Worm (Caenorhabditis elegans): ENCODE measurements around the gene EGAP5.1.
A peak's percentile ranks its signal among the peaks of the same experiment; 100 is the strongest.

The EGAP5.1 gene

ce11 chrX:5120196-5120595 lies 42.7 kb upstream of the EGAP5.1 start:
- TF ChIP-seq F23B12.7 (tag; optimal IDR thresholded peaks at IDR 0.05; ENCODE audit: insufficient read depth): no peak
- TF ChIP-seq ama-1 (optimal IDR thresholded peaks at IDR 0.05): peak; percentile 33
- no peak for TF ChIP-seq ama-1 (GFP tag; optimal IDR thresholded peaks at IDR 0.05)

- no peak for TF ChIP-seq Y56A3A.18 (GFP tag; IDR thresholded peaks at IDR 0.05)
- TF ChIP-seq pbrm-1 (GFP tag; IDR thresholded peaks at IDR 0.05): no peak
- no peak for TF ChIP-seq ztf-22 (GFP tag; optimal IDR thresholded peaks at IDR 0.05)
- TF ChIP-seq cebp-1 (GFP tag; IDR thresholded peaks at IDR 0.05): no peak
- peak; percentile 52 for TF ChIP-seq cebp-1 (tag; optimal IDR thresholded peaks at IDR 0.05)
These were observed 42.0 kb upstream of the EGAP5.1 start for ce11 chrX:5120807-5121206.

- TF ChIP-seq tlf-1 (GFP tag; optimal IDR thresholded peaks at IDR 0.05) (no peak), cebp-1 (GFP tag; IDR thresholded peaks at IDR 0.05) (no peak), cebp-1 (tag; optimal IDR thresholded peaks at IDR 0.05) (peak; percentile 6), hmg-1.2 (GFP tag; IDR thresholded peaks at IDR 0.05) (0 out of 2 replicates have a peak, but pooled peaks have one; percentile 3)
These were observed 41.1 kb upstream of the EGAP5.1 start for ce11 chrX:5121789-5122188.

- TF ChIP-seq lin-40 (tag; optimal IDR thresholded peaks at IDR 0.05) (peak; percentile 43), ztf-26 (tag; optimal IDR thresholded peaks at IDR 0.05) (peak; percentile 52), dox-1 (GFP tag; IDR thresholded peaks at IDR 0.05) (peak; percentile 29; the same call in 1 of the 2 replicates), nhr-80 (tag; optimal IDR thresholded peaks at IDR 0.05) (peak; percentile 83), tbp1 (GFP tag; optimal IDR thresholded peaks at IDR 0.05) (peak; percentile 17), lag-1 (GFP tag; IDR thresholded peaks at IDR 0.05) (no peak)
These were observed 40.5 kb upstream of the EGAP5.1 start for ce11 chrX:5122369-5122768.

ce11 chrX:5122791-5123414 lies 40.0 kb upstream of the EGAP5.1 start:
- TF ChIP-seq dpff-1 (tag; optimal IDR thresholded peaks at IDR 0.05) (no peak), attf-6 (GFP tag; IDR thresholded peaks at IDR 0.05) (0 out of 2 replicates have a peak, but pooled peaks have one; percentile 9), ekl-4 (GFP tag; IDR thresholded peaks at IDR 0.05) (0 out of 2 replicates have a peak, but pooled peaks have one; percentile 46), lin-26 (GFP tag; IDR thresholded peaks at IDR 0.05) (no peak)

- TF ChIP-seq C17E4.6 (GFP tag; IDR thresholded peaks at IDR 0.05): no peak
- no peak for TF ChIP-seq Y95B8A.8 (GFP tag; IDR thresholded peaks at IDR 0.05)
- no peak for TF ChIP-seq madf-3 (GFP tag; IDR thresholded peaks at IDR 0.05)
- no peak for TF ChIP-seq bed-2 (GFP tag; IDR thresholded peaks at IDR 0.05)
- TF ChIP-seq attf-5 (GFP tag; optimal IDR thresholded peaks at IDR 0.05): no peak
- TF ChIP-seq tlf-1 (GFP tag; optimal IDR thresholded peaks at IDR 0.05): no peak
These were observed 38.6 kb upstream of the EGAP5.1 start for ce11 chrX:5124288-5124687.

ce11 chrX:5129447-5129846 lies 33.4 kb upstream of the EGAP5.1 start:
- no peak for TF ChIP-seq lsl-1 (GFP tag; optimal IDR thresholded peaks at IDR 0.05)
- TF ChIP-seq tbp1 (GFP tag; optimal IDR thresholded peaks at IDR 0.05): no peak
- no peak for TF ChIP-seq dpff-1 (tag; optimal IDR thresholded peaks at IDR 0.05)
- no peak for TF ChIP-seq chd-7 (tag; optimal IDR thresholded peaks at IDR 0.05)
- no peak for TF ChIP-seq ekl-4 (GFP tag; IDR thresholded peaks at IDR 0.05)
- no peak for TF ChIP-seq egl-18 (GFP tag; IDR thresholded peaks at IDR 0.05)
- no peak for TF ChIP-seq B0336.3 (GFP tag; IDR thresholded peaks at IDR 0.05)
